Worm (Caenorhabditis elegans) whole organism, midembryonic: ENCODE results near the gene C24H12.8.

Source experiments
- T22C8.4 ChIP-seq: fragments of 200-800 bp; sonication (Bioruptor generic); IDR thresholded peaks from 2 replicates; pipeline ENCODE4 v1.3.6; 2022; ENCODE audit warnings: missing genetic modification characterization, missing compliant biosample characterization
- cog-1 ChIP-seq: sonication (generic microtip); optimal IDR thresholded peaks from 2 replicates; lab custom pipeline; 2016; ENCODE audit warnings: missing genetic modification characterization, missing compliant biosample characterization
- klf-2 ChIP-seq: fragments of 200-800 bp; sonication (Bioruptor generic); conservative IDR thresholded peaks from 2 replicates; pipeline ENCODE4 v1.3.6; 2022; ENCODE audit warnings: missing genetic modification reagents, missing genetic modification characterization, missing compliant biosample characterization
- tab-1 ChIP-seq: fragments of 200-800 bp; sonication (Bioruptor generic); IDR thresholded peaks from 2 replicates; pipeline ENCODE4 v1.3.6; 2022; ENCODE audit warnings: missing genetic modification characterization, missing compliant biosample characterization
- ztf-23 ChIP-seq: fragments of 200-800 bp; sonication (Bioruptor generic); IDR thresholded peaks from 2 replicates; pipeline ENCODE4 v1.3.6; 2022; ENCODE audit warnings: missing genetic modification reagents, missing genetic modification characterization, missing compliant biosample characterization
- ztf-29 ChIP-seq: fragments of 200-800 bp; sonication (Bioruptor generic); IDR thresholded peaks from 2 replicates; pipeline ENCODE4 v1.3.6; 2022; ENCODE audit warnings: missing genetic modification reagents, missing genetic modification characterization, missing compliant biosample characterization

DNA sequence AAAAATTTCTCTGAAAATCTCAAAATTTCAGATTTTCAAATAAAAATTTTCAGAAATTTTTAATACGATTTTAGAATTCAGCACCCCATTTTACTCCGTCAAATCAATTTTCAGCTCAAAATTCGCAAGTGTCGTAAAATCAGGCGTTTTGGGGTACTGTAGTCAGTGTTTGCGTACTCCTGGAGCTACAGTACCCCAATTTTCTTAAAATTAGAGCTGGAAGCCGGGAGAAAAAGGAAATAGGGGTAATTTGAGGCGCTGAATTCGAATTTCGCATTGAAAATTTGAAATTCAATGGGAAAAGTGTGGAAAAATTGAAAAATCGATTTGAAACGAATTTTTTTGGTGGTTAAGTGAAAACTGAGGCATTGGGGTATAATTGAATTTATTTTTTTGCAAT lies 38.3 kb upstream of the C24H12.8 start:
- TF ChIP-seq ztf-23 (GFP tag; lab: Robert Waterston, UW) (no peak), klf-2 (no peak), cog-1 (no peak), tab-1 (GFP tag; lab: Robert Waterston, UW) (no peak), T22C8.4 (GFP tag; lab: Robert Waterston, UW) (no peak), ztf-29 (GFP tag; lab: Robert Waterston, UW) (no peak)
